Worm (Caenorhabditis elegans): ENCODE measurements around the gene nra-1.
A peak's percentile ranks its signal among the peaks of the same experiment; 100 is the strongest.

nra-1 gene

DNA sequence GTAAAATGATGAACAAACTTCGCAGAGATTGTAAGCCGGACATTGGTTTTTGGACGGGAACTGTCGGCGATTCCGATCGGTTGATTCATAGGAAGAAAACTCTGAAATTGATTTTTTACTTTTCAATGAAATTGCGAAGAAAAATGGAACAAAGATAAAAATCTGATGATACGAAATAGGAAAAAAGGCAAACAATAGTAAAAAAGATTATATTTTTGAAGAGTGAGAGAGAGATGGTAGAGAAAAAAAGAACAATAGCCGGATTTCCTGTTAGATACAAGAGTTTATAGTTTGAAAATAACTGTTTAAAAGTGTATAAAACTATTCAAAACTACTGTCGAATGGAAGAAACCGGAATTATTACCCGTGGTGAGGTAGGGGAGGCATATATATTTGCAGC, at the start of gene nra-1:
nra-1 (minus strand) TSS at position 101 of the 400 bp plus-strand sequence.
- TF ChIP-seq pat-9 (tag; optimal IDR thresholded peaks at IDR 0.05) (no peak), hlh-30 (tag; optimal IDR thresholded peaks at IDR 0.05; ENCODE audit: insufficient read depth) (no peak), ceh-22 (tag; optimal IDR thresholded peaks at IDR 0.05) (no peak), lim-6 (tag; optimal IDR thresholded peaks at IDR 0.05) (no peak), ceh-2 (tag; optimal IDR thresholded peaks at IDR 0.05) (no peak), dve-1 (tag; optimal IDR thresholded peaks at IDR 0.05) (no peak), ztf-16 (tag; optimal IDR thresholded peaks at IDR 0.05) (no peak), che-1 (tag; optimal IDR thresholded peaks at IDR 0.05) (no peak), nfya-1 (tag; optimal IDR thresholded peaks at IDR 0.05) (no peak), unc-86 (tag; optimal IDR thresholded peaks at IDR 0.05) (no peak), ttx-3 (tag; optimal IDR thresholded peaks at IDR 0.05) (no peak), ceh-31 (tag; optimal IDR thresholded peaks at IDR 0.05) (no peak), sox-4 (tag; optimal IDR thresholded peaks at IDR 0.05) (no peak), ceh-19 (GFP tag; optimal IDR thresholded peaks at IDR 0.05) (no peak)

DNA sequence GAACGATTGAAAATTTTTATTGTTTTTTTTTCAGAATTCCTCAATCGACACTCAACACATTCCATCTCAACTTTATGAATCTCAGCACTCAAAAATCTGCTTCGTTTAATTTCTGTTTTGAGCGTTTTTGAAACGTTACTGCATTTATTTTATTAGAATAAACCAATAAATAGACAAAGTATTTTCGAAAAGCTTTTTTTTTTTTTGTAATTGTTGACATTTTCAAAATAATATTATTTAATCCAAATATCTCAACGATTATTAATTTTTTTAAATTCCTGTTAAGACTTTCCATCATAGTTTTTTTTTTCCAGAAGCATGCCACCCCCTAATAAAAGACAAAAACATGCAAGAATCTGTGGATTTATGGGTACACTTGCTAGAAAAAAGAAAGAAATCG, 48.3 kb upstream of the nra-1 start, which contains the start of gene C49C3.7:
C49C3.7 (plus strand) TSS at position 301 of the 400 bp plus-strand sequence.
- TF ChIP-seq hlh-8 (tag; optimal IDR thresholded peaks at IDR 0.05) (no peak), ceh-31 (tag; optimal IDR thresholded peaks at IDR 0.05) (no peak), pat-9 (tag; optimal IDR thresholded peaks at IDR 0.05) (no peak), Y22D7AL.16 (tag; optimal IDR thresholded peaks at IDR 0.05) (no peak), dve-1 (tag; optimal IDR thresholded peaks at IDR 0.05) (no peak), F13H6.1 (tag; optimal IDR thresholded peaks at IDR 0.05) (no peak), nfya-1 (tag; optimal IDR thresholded peaks at IDR 0.05) (no peak)

DNA sequence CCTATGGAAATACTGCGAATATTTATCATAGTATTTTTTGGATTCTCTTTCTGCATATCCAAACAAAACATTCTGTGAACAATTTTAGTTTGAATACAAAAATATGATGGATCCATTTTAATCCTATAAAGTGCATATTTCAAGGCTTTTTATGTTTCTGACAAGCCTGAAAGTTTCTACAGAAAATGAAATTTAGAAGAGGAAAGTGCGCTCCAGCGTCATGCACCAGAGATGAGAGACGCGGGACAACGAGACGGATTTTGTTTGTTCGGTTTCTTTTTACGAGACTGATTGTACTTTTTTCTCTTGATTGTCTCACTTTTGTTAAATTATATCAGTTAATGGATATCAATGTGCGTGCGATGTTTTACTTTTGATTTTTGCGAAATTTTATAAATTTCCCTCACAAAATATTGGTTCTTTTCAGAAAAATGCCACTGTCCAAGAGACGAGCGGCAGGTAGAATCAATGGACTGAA, 47.1 kb upstream of the nra-1 start, which contains the start of gene C49C3.6:
C49C3.6 (plus strand) TSS at position 428 of the 478 bp plus-strand sequence.
- TF ChIP-seq unc-42 (tag; optimal IDR thresholded peaks at IDR 0.05) (peak; percentile 62), mec-3 (tag; optimal IDR thresholded peaks at IDR 0.05; ENCODE audit: borderline replicate concordance) (no peak), fkh-10 (GFP tag; optimal IDR thresholded peaks at IDR 0.05) (no peak)

DNA sequence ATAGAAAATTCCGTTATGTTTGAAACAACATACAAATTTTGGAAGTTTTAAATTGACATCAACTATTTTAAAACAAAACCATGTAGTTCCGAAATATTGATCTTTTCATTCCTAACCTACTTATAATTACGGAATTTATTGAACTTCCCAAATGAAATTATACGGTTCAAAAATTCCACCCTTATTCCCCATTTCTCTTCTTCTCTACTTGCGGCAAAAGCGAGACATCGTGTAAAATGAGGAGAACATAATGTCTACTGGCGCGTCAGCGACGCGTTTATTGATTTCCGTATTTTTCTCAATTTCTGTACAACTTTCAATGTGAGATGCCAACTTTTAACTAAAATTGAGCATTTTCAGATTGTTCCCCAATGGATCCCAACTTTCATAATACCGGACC, 44.8 kb upstream of the nra-1 start, which contains the start of gene ceh-88:
ceh-88 (plus strand) TSS at position 355 of the 400 bp plus-strand sequence.
- TF ChIP-seq dmd-4 (tag; optimal IDR thresholded peaks at IDR 0.05; ENCODE audit: borderline replicate concordance) (no peak), odd-2 (tag; optimal IDR thresholded peaks at IDR 0.05) (no peak), ceh-48 (tag; optimal IDR thresholded peaks at IDR 0.05) (peak; percentile 88), syd-9 (tag; optimal IDR thresholded peaks at IDR 0.05) (no peak), ceh-31 (tag; optimal IDR thresholded peaks at IDR 0.05) (peak; percentile 3), ref-2 (tag; optimal IDR thresholded peaks at IDR 0.05) (no peak), tbx-7 (tag; optimal IDR thresholded peaks at IDR 0.05) (no peak), unc-42 (tag; optimal IDR thresholded peaks at IDR 0.05) (peak; percentile 73)

DNA sequence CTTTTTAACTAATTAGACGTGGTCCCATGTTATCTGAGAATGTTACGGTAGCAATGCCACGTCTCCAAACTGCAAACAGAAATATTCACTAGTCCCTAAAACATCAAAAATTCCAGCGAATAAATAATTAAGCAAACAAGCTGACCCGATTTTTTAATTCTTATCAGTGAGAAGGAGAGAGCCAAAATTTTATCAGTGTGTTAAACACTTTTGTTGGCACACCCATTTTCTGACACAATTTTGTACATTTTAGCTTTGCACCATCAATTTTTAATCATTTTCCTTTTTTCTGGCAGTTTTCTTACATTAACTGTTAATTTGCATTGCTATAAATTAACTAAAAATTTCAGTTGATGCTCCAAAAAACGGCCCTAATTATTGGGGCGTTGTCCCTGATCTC, 36.4 kb upstream of the nra-1 start, which contains the start of gene C49C3.4:
C49C3.4 (plus strand) TSS at position 351 of the 400 bp plus-strand sequence.
- TF ChIP-seq hlh-13 (GFP tag; optimal IDR thresholded peaks at IDR 0.05) (no peak), unc-86 (tag; optimal IDR thresholded peaks at IDR 0.05) (no peak), ceh-6 (GFP tag; optimal IDR thresholded peaks at IDR 0.05) (no peak), ceh-31 (tag; optimal IDR thresholded peaks at IDR 0.05) (no peak), tbx-7 (tag; optimal IDR thresholded peaks at IDR 0.05) (no peak), pha-2 (tag; optimal IDR thresholded peaks at IDR 0.05) (no peak), Y22D7AL.16 (tag; optimal IDR thresholded peaks at IDR 0.05) (no peak), ceh-2 (tag; optimal IDR thresholded peaks at IDR 0.05) (no peak), sdc-2 (tag; optimal IDR thresholded peaks at IDR 0.05) (no peak), pag-3 (tag; optimal IDR thresholded peaks at IDR 0.05; ENCODE audit: borderline replicate concordance) (no peak), elt-4 (tag; optimal IDR thresholded peaks at IDR 0.05) (no peak), pros-1 (tag; optimal IDR thresholded peaks at IDR 0.05) (no peak), che-1 (tag; optimal IDR thresholded peaks at IDR 0.05) (no peak), ets-4 (tag; optimal IDR thresholded peaks at IDR 0.05) (no peak), unc-3 (GFP tag; conservative IDR thresholded peaks at IDR 0.05) (no peak), unc-3 (tag; optimal IDR thresholded peaks at IDR 0.05) (no peak)

Measured in whole organism, late embryonic.